Worm (Caenorhabditis elegans): Measurements from ENCODE around the gene srt-18.

DNA sequence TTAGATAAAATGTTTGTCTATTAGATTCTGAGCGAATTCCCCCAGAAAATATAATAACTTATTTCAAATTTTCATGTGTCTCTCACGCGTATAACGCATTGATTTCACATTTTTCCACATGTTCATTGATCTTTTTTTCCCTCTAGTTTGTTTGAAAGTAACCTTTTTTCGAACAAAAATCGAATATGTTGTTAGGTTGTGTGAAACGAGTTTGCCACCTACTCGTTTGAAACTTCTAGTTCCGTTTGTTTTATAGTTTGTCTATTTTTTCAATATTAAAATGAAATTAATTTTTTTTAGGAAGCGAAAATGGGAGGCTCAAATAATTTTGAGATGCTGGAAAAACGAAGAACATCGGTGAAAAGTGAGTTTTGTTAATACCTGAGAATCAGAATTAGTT, 14.8 kb upstream of the srt-18 start, which contains the start of gene C25E10.5:
- TF ChIP-seq nfya-1 (tag; optimal IDR thresholded peaks at IDR 0.05; ENCODE audit: borderline replicate concordance, insufficient read depth) (no peak), F10E7.11 (tag; optimal IDR thresholded peaks at IDR 0.05) (no peak), mxl-1 (tag; optimal IDR thresholded peaks at IDR 0.05) (no peak), lin-35 (GFP tag; optimal IDR thresholded peaks at IDR 0.05) (no peak), let-526 (GFP tag; IDR thresholded peaks at IDR 0.05) (no peak)
